Fruit fly (Drosophila melanogaster): ENCODE measurements around the gene CG5623.
A peak's percentile ranks its signal among the peaks of the same experiment; 100 is the strongest.

The CG5623 gene

dm6 chr3R:15793372-15793802, 26.1 kb upstream of the CG5623 start, which contains the start of gene nsl1 (continued):
- no peak for TF ChIP-seq Asciz (GFP tag; optimal IDR thresholded peaks at IDR 0.05)
- TF ChIP-seq Gug (GFP tag; IDR thresholded peaks at IDR 0.05), result peak; percentile 27; the same call in 1 of the 4 replicates
- TF ChIP-seq vfl (GFP tag; optimal IDR thresholded peaks at IDR 0.05), result no peak
- TF ChIP-seq Xrp1 (GFP tag; IDR thresholded peaks at IDR 0.05), result no peak; the same call in 1 of the 2 replicates
- no peak for TF ChIP-seq Kr (GFP tag; optimal IDR thresholded peaks at IDR 0.05)
- no peak for TF ChIP-seq da (GFP tag; optimal IDR thresholded peaks at IDR 0.05)
- peak; percentile 69 for TF ChIP-seq rib (GFP tag; IDR thresholded peaks at IDR 0.05)
- peak; percentile 46 for TF ChIP-seq kni (GFP tag; optimal IDR thresholded peaks at IDR 0.05)
- no peak for TF ChIP-seq Ada2b (GFP tag; IDR thresholded peaks at IDR 0.05)
- peak; percentile 14 for TF ChIP-seq gcm (GFP tag; optimal IDR thresholded peaks at IDR 0.05)
- no peak for TF ChIP-seq CG6654 (GFP tag; optimal IDR thresholded peaks at IDR 0.05)
- no peak for TF ChIP-seq CG13123 (GFP tag; optimal IDR thresholded peaks at IDR 0.05)
- peak; percentile 23 for TF ChIP-seq MESR4 (GFP tag; optimal IDR thresholded peaks at IDR 0.05)
- TF ChIP-seq E2f2 (GFP tag; IDR thresholded peaks at IDR 0.05), result peak; percentile 61
- TF ChIP-seq Deaf1 (tag; optimal IDR thresholded peaks at IDR 0.05), result peak; percentile 78
- TF ChIP-seq Neu2 (GFP tag; optimal IDR thresholded peaks at IDR 0.05; ENCODE audit: borderline replicate concordance), result no peak
- peak; percentile 74 for TF ChIP-seq sens (GFP tag)
- peak; percentile 87 for TF ChIP-seq CG12659 (GFP tag; optimal IDR thresholded peaks at IDR 0.05)
- TF ChIP-seq CG4707 (GFP tag; optimal IDR thresholded peaks at IDR 0.05), result no peak
- TF ChIP-seq exex (tag; optimal IDR thresholded peaks at IDR 0.05), result no peak
- TF ChIP-seq CG8388 (GFP tag; optimal IDR thresholded peaks at IDR 0.05), result no peak
- TF ChIP-seq tup (GFP tag; optimal IDR thresholded peaks at IDR 0.05), result peak; percentile 54
- peak; percentile 14 for TF ChIP-seq CG4820 (GFP tag; optimal IDR thresholded peaks at IDR 0.05)
- TF ChIP-seq Adf1 (GFP tag; IDR thresholded peaks at IDR 0.05), result peak; percentile 81
- TF ChIP-seq Ets97D (GFP tag; optimal IDR thresholded peaks at IDR 0.05), result peak; percentile 66
- TF ChIP-seq jumu (GFP tag; optimal IDR thresholded peaks at IDR 0.05), result peak; percentile 49
- TF ChIP-seq Sox102F (GFP tag; optimal IDR thresholded peaks at IDR 0.05), result no peak
- TF ChIP-seq CG4730 (GFP tag; IDR thresholded peaks at IDR 0.05), result no peak
- no peak for TF ChIP-seq sc (optimal IDR thresholded peaks at IDR 0.05)
- TF ChIP-seq sc (GFP tag; optimal IDR thresholded peaks at IDR 0.05), result no peak
- no peak for TF ChIP-seq Oli (tag; optimal IDR thresholded peaks at IDR 0.05)
- peak; percentile 46 for TF ChIP-seq CG4424 (GFP tag; optimal IDR thresholded peaks at IDR 0.05)
- TF ChIP-seq mam (GFP tag; optimal IDR thresholded peaks at IDR 0.05), result peak; percentile 30
- TF ChIP-seq CG31224 (GFP tag; IDR thresholded peaks at IDR 0.05), result no peak
- peak; percentile 19 for TF ChIP-seq CG10654 (GFP tag; optimal IDR thresholded peaks at IDR 0.05)
- peak; percentile 33; the same call in 1 of the 2 replicates for TF ChIP-seq wdn (GFP tag; IDR thresholded peaks at IDR 0.05)
- peak; percentile 79 for TF ChIP-seq lbe (GFP tag; optimal IDR thresholded peaks at IDR 0.05)
- TF ChIP-seq CG15601 (tag; optimal IDR thresholded peaks at IDR 0.05), result peak; percentile 22
- no peak for TF ChIP-seq zf30C (GFP tag; optimal IDR thresholded peaks at IDR 0.05)
- peak; percentile 20 for TF ChIP-seq Hr3 (GFP tag; optimal IDR thresholded peaks at IDR 0.05)
- peak; percentile 66 for TF ChIP-seq abd-A (tag; optimal IDR thresholded peaks at IDR 0.05)
- no peak for TF ChIP-seq CG11085 (GFP tag; IDR thresholded peaks at IDR 0.05)
- TF ChIP-seq Elba2 (GFP tag; optimal IDR thresholded peaks at IDR 0.05), result peak; percentile 19
- no peak for TF ChIP-seq otp (GFP tag; IDR thresholded peaks at IDR 0.05)
- no peak for TF ChIP-seq CG11504 (tag; optimal IDR thresholded peaks at IDR 0.05)
- TF ChIP-seq usp (GFP tag; optimal IDR thresholded peaks at IDR 0.05), result no peak
- no peak for TF ChIP-seq ATbp (GFP tag; optimal IDR thresholded peaks at IDR 0.05)
- 0 out of 3 replicates have a peak, but pooled peaks have one; percentile 25 for TF ChIP-seq ase (GFP tag; IDR thresholded peaks at IDR 0.05)
- peak; percentile 11 for TF ChIP-seq CG1233 (GFP tag; optimal IDR thresholded peaks at IDR 0.05)
- TF ChIP-seq mirr (GFP tag; optimal IDR thresholded peaks at IDR 0.05), result peak; percentile 33
- TF ChIP-seq CG18619 (GFP tag; optimal IDR thresholded peaks at IDR 0.05), result no peak
- no peak for TF ChIP-seq stc (GFP tag; IDR thresholded peaks at IDR 0.05)

Data from whole organism, embryonic.